Worm (Caenorhabditis elegans) whole organism, mixed stage, embryonic: Measurements from ENCODE around the gene F32D8.13.

Source experiments
- M03D4.4 ChIP-seq: sonication (generic microtip); optimal IDR thresholded peaks from 2 replicates; lab custom pipeline; 2017; ENCODE audit warnings: mild to moderate bottlenecking, missing genetic modification characterization, missing compliant biosample characterization
- bed-3 ChIP-seq: fragments of 200-800 bp; sonication (Bioruptor generic); optimal IDR thresholded peaks from 3 replicates; lab custom pipeline; 2018; ENCODE audit warnings: mild to moderate bottlenecking, missing genetic modification characterization, moderate library complexity, missing compliant biosample characterization
- blmp-1 ChIP-seq: fragments of 150-350 bp; optimal IDR thresholded peaks from 2 replicates; lab custom pipeline; 2014; ENCODE audit warnings: missing biosample characterization, missing genetic modification characterization
- ceh-39 ChIP-seq: fragments of 150-350 bp; optimal IDR thresholded peaks from 2 replicates; lab custom pipeline; 2014; ENCODE audit warnings: missing biosample characterization, missing genetic modification characterization
- ceh-43 ChIP-seq: fragments of 200-800 bp; sonication (Bioruptor generic); optimal IDR thresholded peaks from 2 replicates; lab custom pipeline; 2018; ENCODE audit warnings: mild to moderate bottlenecking, missing genetic modification characterization, moderate library complexity, missing compliant biosample characterization
- ceh-83 ChIP-seq: fragments of 200-800 bp; sonication (Bioruptor generic); optimal IDR thresholded peaks from 2 replicates; lab custom pipeline; 2018; ENCODE audit warnings: mild to moderate bottlenecking, missing genetic modification characterization, missing compliant biosample characterization
- ces-1 ChIP-seq: fragments of 150-350 bp; optimal IDR thresholded peaks from 2 replicates; lab custom pipeline; 2014; ENCODE audit warnings: missing biosample characterization, missing genetic modification reagents, missing genetic modification characterization
- cnd-1 ChIP-seq: fragments of 200-800 bp; sonication (Bioruptor generic); optimal IDR thresholded peaks from 2 replicates; lab custom pipeline; 2018; ENCODE audit warnings: mild to moderate bottlenecking, missing genetic modification characterization, missing compliant biosample characterization
- elt-1 ChIP-seq: sonication (generic microtip); optimal IDR thresholded peaks from 2 replicates; lab custom pipeline; 2017; ENCODE audit warnings: missing genetic modification characterization, mild to moderate bottlenecking, missing compliant biosample characterization, antibody characterized with exemption, moderate library complexity, borderline replicate concordance; ENCODE audit not compliant: insufficient read depth
- elt-3 ChIP-seq: fragments of 150-350 bp; optimal IDR thresholded peaks from 2 replicates; lab custom pipeline; 2014; ENCODE audit warnings: missing biosample characterization, missing genetic modification characterization
- flh-1 ChIP-seq: fragments of 200-800 bp; sonication (Bioruptor generic); optimal IDR thresholded peaks from 2 replicates; lab custom pipeline; 2018; ENCODE audit warnings: mild to moderate bottlenecking, missing genetic modification characterization, moderate library complexity, missing compliant biosample characterization
- ham-2 ChIP-seq: fragments of 200-800 bp; sonication (Bioruptor generic); optimal IDR thresholded peaks from 2 replicates; lab custom pipeline; 2018; ENCODE audit warnings: mild to moderate bottlenecking, missing genetic modification characterization, missing compliant biosample characterization
- hlh-1 ChIP-seq: fragments of 150-350 bp; optimal IDR thresholded peaks from 2 replicates; lab custom pipeline; 2014; ENCODE audit warnings: missing biosample characterization, missing genetic modification reagents, missing genetic modification characterization
- lin-13 ChIP-seq: fragments of 150-350 bp; optimal IDR thresholded peaks from 2 replicates; lab custom pipeline; 2014; ENCODE audit warnings: missing biosample characterization, missing genetic modification characterization
- lsy-2 ChIP-seq: fragments of 150-350 bp; optimal IDR thresholded peaks from 2 replicates; lab custom pipeline; 2014; ENCODE audit warnings: missing biosample characterization, missing genetic modification characterization
- mab-5 ChIP-seq: fragments of 150-350 bp; optimal IDR thresholded peaks from 2 replicates; lab custom pipeline; 2014; ENCODE audit warnings: missing biosample characterization, missing genetic modification characterization
- mep-1 ChIP-seq: fragments of 150-350 bp; optimal IDR thresholded peaks from 2 replicates; lab custom pipeline; 2017; ENCODE audit warnings: missing biosample characterization, missing genetic modification reagents, missing genetic modification characterization, inconsistent platforms
- mls-2 ChIP-seq: sonication (generic microtip); optimal IDR thresholded peaks from 2 replicates; lab custom pipeline; 2016; ENCODE audit warnings: mild to moderate bottlenecking, missing genetic modification characterization, moderate library complexity, missing compliant biosample characterization
- nhr-12 ChIP-seq: fragments of 150-350 bp; optimal IDR thresholded peaks from 2 replicates; lab custom pipeline; 2014; ENCODE audit warnings: missing biosample characterization, missing genetic modification characterization
- nhr-2 ChIP-seq: fragments of 150-350 bp; optimal IDR thresholded peaks from 2 replicates; lab custom pipeline; 2014; ENCODE audit warnings: missing biosample characterization, missing genetic modification characterization
- nhr-237 ChIP-seq: fragments of 150-350 bp; optimal IDR thresholded peaks from 2 replicates; lab custom pipeline; 2014; ENCODE audit warnings: missing biosample characterization, missing genetic modification characterization
- nhr-28 ChIP-seq: fragments of 150-350 bp; optimal IDR thresholded peaks from 2 replicates; lab custom pipeline; 2014; ENCODE audit warnings: missing biosample characterization, missing genetic modification characterization
- nhr-76 ChIP-seq: sonication (generic microtip); optimal IDR thresholded peaks from 2 replicates; lab custom pipeline; 2017; ENCODE audit warnings: missing biosample characterization, missing genetic modification characterization
- pha-4 ChIP-seq: fragments of 150-350 bp; optimal IDR thresholded peaks from 2 replicates; lab custom pipeline; 2018; ENCODE audit warnings: missing biosample characterization, missing genetic modification reagents, missing genetic modification characterization
- sem-2 ChIP-seq: fragments of 200-800 bp; sonication (Bioruptor generic); optimal IDR thresholded peaks from 2 replicates; lab custom pipeline; 2018; ENCODE audit warnings: mild to moderate bottlenecking, missing genetic modification characterization, missing compliant biosample characterization
- snpc-4 ChIP-seq: fragments of 150-350 bp; optimal IDR thresholded peaks from 2 replicates; lab custom pipeline; 2014; ENCODE audit warnings: missing biosample characterization, missing genetic modification characterization
- sptf-1 ChIP-seq: sonication (generic microtip); optimal IDR thresholded peaks from 2 replicates; lab custom pipeline; 2017; ENCODE audit warnings: mild to moderate bottlenecking, missing genetic modification characterization, moderate library complexity, missing compliant biosample characterization
- tbx-8 ChIP-seq: fragments of 200-800 bp; sonication (Bioruptor generic); optimal IDR thresholded peaks from 2 replicates; lab custom pipeline; 2018; ENCODE audit warnings: mild to moderate bottlenecking, missing genetic modification characterization, moderate library complexity, missing compliant biosample characterization
- unc-120 ChIP-seq: sonication (generic microtip); optimal IDR thresholded peaks from 2 replicates; lab custom pipeline; 2017; ENCODE audit warnings: missing genetic modification characterization, missing compliant biosample characterization; ENCODE audit not compliant: poor library complexity, severe bottlenecking
- unc-39 ChIP-seq: fragments of 150-350 bp; optimal IDR thresholded peaks from 2 replicates; lab custom pipeline; 2014; ENCODE audit warnings: missing biosample characterization, missing genetic modification characterization
- zip-8 ChIP-seq: fragments of 150-350 bp; optimal IDR thresholded peaks from 2 replicates; lab custom pipeline; 2014; ENCODE audit warnings: missing biosample characterization, missing genetic modification characterization
- ztf-11 ChIP-seq: fragments of 150-350 bp; optimal IDR thresholded peaks from 2 replicates; lab custom pipeline; 2014; ENCODE audit warnings: missing biosample characterization, missing genetic modification characterization

F32D8.13 gene

DNA sequence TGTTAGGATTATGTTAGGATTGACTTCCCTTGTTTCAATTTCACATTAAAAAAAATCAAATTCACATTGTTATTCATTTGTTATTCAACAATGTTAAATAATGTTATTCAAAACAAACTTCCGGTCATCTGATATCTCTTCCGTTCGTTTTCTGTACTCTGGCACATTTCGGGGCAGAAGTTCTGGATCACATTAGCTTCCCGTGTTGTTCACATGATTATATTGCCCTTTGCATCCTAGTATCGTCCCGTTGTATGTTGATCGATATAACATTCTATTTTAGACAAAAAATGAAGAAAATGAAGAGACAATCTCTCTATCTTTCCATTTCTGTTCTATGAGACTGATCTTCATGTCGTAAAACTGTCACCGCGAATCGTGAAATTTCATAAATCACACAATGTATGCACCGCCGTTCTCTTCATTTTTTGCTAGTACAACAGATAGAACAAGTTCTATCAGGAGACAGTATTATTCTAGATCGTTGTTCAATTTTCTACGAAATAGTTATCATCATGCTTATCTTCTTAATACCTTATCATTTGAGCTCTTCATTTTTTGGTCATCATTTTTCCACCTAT is 43.7 kb upstream of the F32D8.13 start:
- TF ChIP-seq elt-1 (tag; lab: Kevin White, UChicago): peak; percentile 6
- TF ChIP-seq elt-3: no peak

DNA sequence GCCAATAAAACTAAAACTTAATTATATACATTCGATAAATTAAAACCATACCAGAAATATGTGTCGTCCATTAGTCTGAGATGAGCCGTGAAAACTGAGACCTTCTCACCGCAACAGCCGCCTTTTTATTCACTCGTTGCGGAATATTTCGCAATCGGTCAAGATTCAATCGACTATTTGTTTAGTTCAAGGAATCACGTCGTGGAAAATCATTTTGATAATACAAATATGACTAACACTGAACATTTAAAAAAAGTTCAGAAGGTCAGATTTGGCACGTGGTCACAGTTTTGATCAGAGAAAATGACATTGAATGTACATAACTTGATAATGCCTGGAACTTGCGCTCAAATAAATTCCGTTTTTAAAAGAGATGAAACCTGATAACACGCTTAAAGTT is 42.4 kb upstream of the F32D8.13 start, which contains the start of gene F17C11.11:
Gene F17C11.11 (minus strand): TSS at position 79 of the 400 bp plus-strand sequence.
- TF ChIP-seq cnd-1 (tag; lab: Kevin White, UChicago): no peak
- no peak for TF ChIP-seq ceh-39 (tag; lab: Kevin White, UChicago)
- no peak for TF ChIP-seq elt-3
- TF ChIP-seq hlh-1 (tag; lab: Kevin White, UChicago): peak; percentile 5
- TF ChIP-seq bed-3 (GFP tag; lab: Kevin White, UChicago): no peak
- TF ChIP-seq ceh-43: no peak
- TF ChIP-seq ham-2 (GFP tag; lab: Kevin White, UChicago): no peak

DNA sequence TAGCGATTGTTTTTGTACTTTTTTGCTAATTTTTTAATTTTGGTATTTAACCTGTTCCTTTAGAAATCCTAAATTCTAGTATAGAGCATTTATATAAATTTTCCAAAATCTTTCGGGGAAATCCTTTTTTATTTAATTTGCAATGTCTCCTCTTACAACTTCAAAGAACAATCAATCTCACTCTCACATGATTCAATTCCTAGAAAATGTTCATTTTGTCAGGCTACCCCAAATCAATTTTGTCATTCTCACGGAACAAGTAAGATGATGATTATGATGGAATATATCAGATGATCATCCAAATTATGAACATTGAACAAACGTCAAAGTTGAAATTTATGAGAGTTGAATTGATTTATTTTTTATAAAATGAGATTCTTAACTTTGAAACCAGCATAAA is 41.0 kb upstream of the F32D8.13 start:
- TF ChIP-seq cnd-1 (tag; lab: Kevin White, UChicago) (no peak), unc-120 (tag; lab: Kevin White, UChicago) (no peak), ceh-43 (no peak), elt-3 (no peak), mab-5 (no peak), unc-39 (tag; lab: Kevin White, UChicago) (no peak), ztf-11 (tag; lab: Kevin White, UChicago) (no peak), nhr-28 (tag; lab: Kevin White, UChicago) (no peak), lin-13 (tag; lab: Kevin White, UChicago) (no peak), nhr-2 (tag; lab: Kevin White, UChicago) (no peak), mep-1 (tag; lab: Kevin White, UChicago) (no peak), ces-1 (no peak)

- TF ChIP-seq bed-3 (GFP tag; lab: Kevin White, UChicago) (no peak), lin-13 (tag; lab: Kevin White, UChicago) (no peak), sptf-1 (tag; lab: Kevin White, UChicago) (no peak), pha-4 (tag; lab: Kevin White, UChicago) (no peak), ceh-43 (no peak), ham-2 (GFP tag; lab: Kevin White, UChicago) (no peak), ces-1 (no peak), nhr-12 (no peak), mab-5 (no peak), lsy-2 (tag; lab: Kevin White, UChicago) (no peak), nhr-28 (tag; lab: Kevin White, UChicago) (no peak), zip-8 (no peak), sem-2 (GFP tag; lab: Kevin White, UChicago) (no peak)
Observed at ce11 chrV:10936681-10937080, 40.3 kb upstream of the F32D8.13 start, which contains the start of gene F17C11.12. F17C11.12 (minus strand) TSS chrV:10936920.

ce11 chrV:10932411-10932810 is 36.1 kb upstream of the F32D8.13 start, which contains the start of gene F58B4.5:
F58B4.5 (plus strand) TSS chrV:10932693.
- TF ChIP-seq ceh-83 (GFP tag; lab: Kevin White, UChicago): no peak
- no peak for TF ChIP-seq lin-13 (tag; lab: Kevin White, UChicago)
- TF ChIP-seq zip-8: no peak
- no peak for TF ChIP-seq unc-120 (tag; lab: Kevin White, UChicago)
- no peak for TF ChIP-seq cnd-1 (tag; lab: Kevin White, UChicago)
- TF ChIP-seq ztf-11 (tag; lab: Kevin White, UChicago): no peak
- TF ChIP-seq sptf-1 (tag; lab: Kevin White, UChicago): no peak
- TF ChIP-seq hlh-1 (tag; lab: Kevin White, UChicago): no peak
- no peak for TF ChIP-seq sem-2 (GFP tag; lab: Kevin White, UChicago)

ce11 chrV:10931189-10931588 is 34.8 kb upstream of the F32D8.13 start, which contains the start of gene scvp-1:
scvp-1 (minus strand) TSS chrV:10931289.
- TF ChIP-seq unc-39 (tag; lab: Kevin White, UChicago) (no peak), bed-3 (GFP tag; lab: Kevin White, UChicago) (no peak), nhr-237 (no peak), flh-1 (GFP tag; lab: Kevin White, UChicago) (no peak), ceh-43 (no peak), M03D4.4 (no peak), mep-1 (tag; lab: Kevin White, UChicago) (no peak), nhr-76 (tag; lab: Kevin White, UChicago) (no peak), blmp-1 (tag; lab: Kevin White, UChicago) (no peak), nhr-12 (no peak), mls-2 (no peak), tbx-8 (GFP tag; lab: Kevin White, UChicago) (no peak), snpc-4 (tag; lab: Kevin White, UChicago) (no peak), unc-120 (tag; lab: Kevin White, UChicago) (no peak), ztf-11 (tag; lab: Kevin White, UChicago) (no peak), pha-4 (tag; lab: Kevin White, UChicago) (no peak), nhr-28 (tag; lab: Kevin White, UChicago) (no peak), ceh-83 (GFP tag; lab: Kevin White, UChicago) (no peak), elt-3 (no peak)
